Fruit fly (Drosophila melanogaster) whole organism, adult: Measurements from ENCODE around the gene Muc18B.

Experiments used
- CG1620 ChIP-seq: fragments of 200-800 bp; sonication (Bioruptor generic); optimal IDR thresholded peaks from 2 replicates; lab custom pipeline; 2016; ENCODE audit warnings: missing biosample characterization, missing genetic modification characterization
- CG33017 ChIP-seq: fragments of 200-800 bp; sonication (Bioruptor generic); optimal IDR thresholded peaks from 2 replicates; lab custom pipeline; 2018; ENCODE audit warnings: missing biosample characterization, mild to moderate bottlenecking, missing genetic modification characterization, moderate library complexity
- CG5204 ChIP-seq: fragments of 200-800 bp; sonication (Bioruptor generic); optimal IDR thresholded peaks from 2 replicates; lab custom pipeline; 2016; ENCODE audit warnings: missing biosample characterization, missing genetic modification characterization
- CG7045 ChIP-seq: fragments of 200-800 bp; sonication (Bioruptor generic); optimal IDR thresholded peaks from 2 replicates; lab custom pipeline; 2017; ENCODE audit warnings: missing biosample characterization, mild to moderate bottlenecking, missing genetic modification characterization
- CG7101 ChIP-seq: fragments of 200-800 bp; sonication (Bioruptor generic); optimal IDR thresholded peaks from 2 replicates; lab custom pipeline; 2018; ENCODE audit warnings: missing biosample characterization, mild to moderate bottlenecking, missing genetic modification characterization, moderate library complexity
- Clk ChIP-seq: fragments of 200-800 bp; sonication (Bioruptor generic); optimal IDR thresholded peaks from 2 replicates; lab custom pipeline; 2017; ENCODE audit warnings: missing biosample characterization, missing genetic modification characterization
- Crg-1 ChIP-seq: fragments of 200-800 bp; sonication (Bioruptor generic); optimal IDR thresholded peaks from 2 replicates; lab custom pipeline; 2016; ENCODE audit warnings: missing biosample characterization, missing genetic modification characterization
- Mnt ChIP-seq: fragments of 200-800 bp; sonication (Bioruptor generic); optimal IDR thresholded peaks from 2 replicates; lab custom pipeline; 2016; ENCODE audit warnings: missing biosample characterization, mild to moderate bottlenecking, missing genetic modification characterization
- bab1 ChIP-seq: fragments of 200-800 bp; sonication (Bioruptor generic); optimal IDR thresholded peaks from 3 replicates; lab custom pipeline; 2019; ENCODE audit warnings: missing biosample characterization, mild to moderate bottlenecking, missing genetic modification characterization, moderate library complexity
- cnc ChIP-seq, 2 experiments: fragments of >200 bp; optimal IDR thresholded peaks; 2 replicates each; lab custom pipeline; 2017
- kay ChIP-seq: fragments of 200-800 bp; sonication (Bioruptor generic); peaks from one replicate; lab custom pipeline; 2016; ENCODE audit warnings: missing biosample characterization, missing genetic modification characterization, borderline replicate concordance
- ovo ChIP-seq: fragments of 200-800 bp; sonication (Bioruptor generic); optimal IDR thresholded peaks from 2 replicates; lab custom pipeline; 2016; ENCODE audit warnings: missing biosample characterization, missing genetic modification characterization
- pad ChIP-seq: fragments of 200-800 bp; sonication (Bioruptor generic); optimal IDR thresholded peaks from 3 replicates; lab custom pipeline; 2017; ENCODE audit warnings: missing biosample characterization, missing genetic modification characterization, mild to moderate bottlenecking, moderate library complexity, missing genetic modification reagents
- tj ChIP-seq: fragments of 200-800 bp; sonication (Bioruptor generic); optimal IDR thresholded peaks from 3 replicates; lab custom pipeline; 2017; ENCODE audit warnings: missing biosample characterization, mild to moderate bottlenecking, missing genetic modification characterization, moderate library complexity

dm6 chrX:19241790-19242373 is 26.6 kb downstream of the Muc18B start, which contains the start of gene CG14196:
- TF ChIP-seq Mnt (GFP tag; lab: Kevin White, UChicago) (no peak), ovo (GFP tag; lab: Kevin White, UChicago) (no peak), CG7101 (tag; lab: Kevin White, UChicago) (no peak), tj (GFP tag; lab: Kevin White, UChicago) (no peak), Crg-1 (GFP tag; lab: Kevin White, UChicago) (no peak), kay (GFP tag; lab: Kevin White, UChicago) (no peak), CG1620 (GFP tag; lab: Kevin White, UChicago) (no peak), CG7045 (GFP tag; lab: Kevin White, UChicago) (no peak), Clk (GFP tag; lab: Kevin White, UChicago) (no peak), CG5204 (GFP tag; lab: Kevin White, UChicago) (no peak), bab1 (no peak), CG33017 (tag; lab: Kevin White, UChicago) (no peak), cnc (optimal IDR thresholded peaks at IDR 0.05; lab: Kevin White, UChicago) (no peak), pad (GFP tag; lab: Kevin White, UChicago) (no peak)
